Worm (Caenorhabditis elegans): ENCODE measurements around the gene acs-6.

DNA sequence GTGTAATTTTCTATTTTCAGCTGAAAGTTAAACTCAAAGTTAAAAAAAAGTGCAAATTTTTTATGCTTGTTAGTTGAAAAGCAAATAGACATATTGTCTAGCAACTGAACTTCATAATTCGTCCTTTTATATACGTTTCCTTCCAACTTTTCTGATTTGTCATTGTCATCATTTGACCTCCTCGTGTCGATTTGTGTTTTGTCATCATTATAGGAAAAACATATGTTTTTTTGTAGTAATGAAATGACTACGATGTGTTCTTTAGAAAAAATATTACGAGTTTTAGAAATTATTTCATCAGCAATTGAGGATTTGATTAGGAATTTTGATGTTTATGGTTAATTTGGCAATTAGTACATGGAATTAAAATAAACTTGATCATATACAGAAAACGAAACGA, 1.0 kb upstream of the acs-6 start:
- TF ChIP-seq let-607 (tag; optimal IDR thresholded peaks at IDR 0.05) (no peak), B0336.3 (GFP tag; IDR thresholded peaks at IDR 0.05) (no peak), lsy-27 (tag; optimal IDR thresholded peaks at IDR 0.05; ENCODE audit: borderline replicate concordance, insufficient read depth) (no peak), F39B2.1 (GFP tag; IDR thresholded peaks at IDR 0.05) (no peak), F37B4.10 (GFP tag; IDR thresholded peaks at IDR 0.05) (no peak), dpl-1 (GFP tag; optimal IDR thresholded peaks at IDR 0.05) (no peak), lin-54 (GFP tag; optimal IDR thresholded peaks at IDR 0.05) (no peak), ets-4 (GFP tag; optimal IDR thresholded peaks at IDR 0.05) (no peak), athp-1 (tag; optimal IDR thresholded peaks at IDR 0.05) (no peak), ama-1 (optimal IDR thresholded peaks at IDR 0.05) (no peak), ama-1 (GFP tag; optimal IDR thresholded peaks at IDR 0.05) (no peak)
